Worm (Caenorhabditis elegans) whole organism, dauer: ENCODE measurements around the gene clec-146.

Experiments used
- unc-62 ChIP-seq: sonication (generic microtip); optimal IDR thresholded peaks from 2 replicates; lab custom pipeline; 2017; ENCODE audit warnings: missing biosample characterization, missing genetic modification reagents, missing genetic modification characterization

The clec-146 gene

ce11 chrII:13593659-13594221 lies at the start of gene clec-146:
TSS of gene clec-146 (minus strand) at chrII:13593774.
- TF ChIP-seq unc-62: no peak

- TF ChIP-seq unc-62: no peak
These were observed 47.7 kb upstream of the clec-146 start, which contains the start of gene fbxa-167 for ce11 chrII:13641311-13641710. TSS of gene fbxa-167 (plus strand) at chrII:13641489.

ce11 chrII:13640210-13640609 lies 46.6 kb upstream of the clec-146 start:
- TF ChIP-seq unc-62: no peak

ce11 chrII:13638576-13638975 lies 45.0 kb upstream of the clec-146 start:
- no peak for TF ChIP-seq unc-62

- TF ChIP-seq unc-62: no peak
These were observed 44.4 kb upstream of the clec-146 start, which contains the start of gene phdh-1 for ce11 chrII:13637941-13638489. TSS of gene phdh-1 (minus strand) at chrII:13638480.

ce11 chrII:13637464-13637863 lies 43.9 kb upstream of the clec-146 start:
- no peak for TF ChIP-seq unc-62

ce11 chrII:13636596-13636995 lies 43.0 kb upstream of the clec-146 start:
- no peak for TF ChIP-seq unc-62

ce11 chrII:13632238-13632637 lies 38.7 kb upstream of the clec-146 start, which contains the start of gene tag-10:
TSS of gene tag-10 (plus strand) at chrII:13632584.
- no peak for TF ChIP-seq unc-62

- no peak for TF ChIP-seq unc-62
These were observed 37.1 kb upstream of the clec-146 start, which contains the start of the genes gst-17 and gst-18 for ce11 chrII:13630690-13631089. TSS of gene gst-17 (minus strand) at chrII:13630790. TSS of gene gst-18 (minus strand) at chrII:13630887.

- TF ChIP-seq unc-62: no peak
These were observed 33.4 kb upstream of the clec-146 start, which contains the start of gene gst-19 for ce11 chrII:13627001-13627400. TSS of gene gst-19 (minus strand) at chrII:13627145.

- TF ChIP-seq unc-62: no peak
These were observed 30.8 kb upstream of the clec-146 start, which contains the start of gene gst-16 for ce11 chrII:13624330-13624729. TSS of gene gst-16 (minus strand) at chrII:13624440.

- no peak for TF ChIP-seq unc-62
These were observed 24.2 kb upstream of the clec-146 start, which contains the start of gene gst-12 for ce11 chrII:13617808-13618207. TSS of gene gst-12 (minus strand) at chrII:13618061.

- TF ChIP-seq unc-62: no peak
These were observed 22.4 kb upstream of the clec-146 start, which contains the start of gene gst-14 for ce11 chrII:13616000-13616399. TSS of gene gst-14 (minus strand) at chrII:13616100.

ce11 chrII:13614516-13614915 lies 20.9 kb upstream of the clec-146 start:
- TF ChIP-seq unc-62: no peak

ce11 chrII:13613096-13613495 lies 19.5 kb upstream of the clec-146 start, which contains the start of gene gst-15:
TSS of gene gst-15 (minus strand) at chrII:13613196.
- no peak for TF ChIP-seq unc-62

- no peak for TF ChIP-seq unc-62
These were observed 17.6 kb upstream of the clec-146 start, which contains the start of gene gst-24 for ce11 chrII:13611186-13611585. TSS of gene gst-24 (minus strand) at chrII:13611366.

ce11 chrII:13609655-13610054 lies 16.1 kb upstream of the clec-146 start, which contains the start of gene gst-20:
TSS of gene gst-20 (minus strand) at chrII:13609824.
- TF ChIP-seq unc-62: no peak

ce11 chrII:13600904-13601303 lies 7.3 kb upstream of the clec-146 start, which contains the start of gene csp-1:
TSS of gene csp-1 (plus strand) at chrII:13601204.
- no peak for TF ChIP-seq unc-62
